Fruit fly (Drosophila melanogaster) whole organism, embryonic: ENCODE measurements around the gene CG10338.

Source experiments
- Aef1 ChIP-seq: fragments of 200-800 bp; sonication (Bioruptor generic); IDR thresholded peaks from 3 replicates; pipeline ENCODE4 v1.3.6; 2022; ENCODE audit warnings: missing biosample characterization, missing genetic modification characterization
- CG10321 ChIP-seq: fragments of 200-800 bp; sonication (Bioruptor generic); IDR thresholded peaks from 2 replicates; pipeline ENCODE4 v1.3.6; 2022; ENCODE audit warnings: missing biosample characterization, missing genetic modification characterization
- CG10654 ChIP-seq: fragments of 200-800 bp; sonication (Bioruptor generic); optimal IDR thresholded peaks from 2 replicates; lab custom pipeline; 2016; ENCODE audit warnings: missing biosample characterization, missing genetic modification characterization
- CG11723 ChIP-seq: fragments of 200-800 bp; sonication (Bioruptor generic); optimal IDR thresholded peaks from 2 replicates; lab custom pipeline; 2017; ENCODE audit warnings: missing biosample characterization, mild to moderate bottlenecking, missing genetic modification characterization
- CG12744 ChIP-seq: fragments of 200-800 bp; sonication (Bioruptor generic); optimal IDR thresholded peaks from 2 replicates; lab custom pipeline; 2016; ENCODE audit warnings: missing biosample characterization, missing genetic modification characterization
- CG13775 ChIP-seq: fragments of 200-800 bp; sonication (Bioruptor generic); optimal IDR thresholded peaks from 3 replicates; lab custom pipeline; 2017; ENCODE audit warnings: missing biosample characterization, mild to moderate bottlenecking, missing genetic modification characterization
- CG13894 ChIP-seq: fragments of 200-800 bp; sonication (Bioruptor generic); optimal IDR thresholded peaks from 3 replicates; lab custom pipeline; 2018; ENCODE audit warnings: missing biosample characterization, mild to moderate bottlenecking, missing genetic modification characterization, moderate library complexity
- CG15601 ChIP-seq: fragments of 200-800 bp; sonication (Bioruptor generic); optimal IDR thresholded peaks from 3 replicates; lab custom pipeline; 2019; ENCODE audit warnings: missing biosample characterization, mild to moderate bottlenecking, missing genetic modification characterization, moderate library complexity
- CG1832 ChIP-seq: fragments of 200-800 bp; sonication (Bioruptor generic); optimal IDR thresholded peaks from 2 replicates; lab custom pipeline; 2017; ENCODE audit warnings: missing biosample characterization, mild to moderate bottlenecking, missing genetic modification characterization, inconsistent platforms
- CG18764 ChIP-seq: fragments of 200-800 bp; sonication (Bioruptor generic); optimal IDR thresholded peaks from 3 replicates; lab custom pipeline; 2016; ENCODE audit warnings: missing biosample characterization, missing genetic modification characterization
- CG2889 ChIP-seq: fragments of 200-800 bp; sonication (Bioruptor generic); IDR thresholded peaks from 3 replicates; pipeline ENCODE4 v1.3.6; 2022; ENCODE audit warnings: missing biosample characterization, missing genetic modification characterization
- CG30431 ChIP-seq: fragments of 200-800 bp; sonication (Bioruptor generic); optimal IDR thresholded peaks from 2 replicates; lab custom pipeline; 2017; ENCODE audit warnings: missing biosample characterization, missing genetic modification characterization
- CG31365 ChIP-seq: fragments of 200-800 bp; sonication (Bioruptor generic); optimal IDR thresholded peaks from 2 replicates; lab custom pipeline; 2018; ENCODE audit warnings: missing biosample characterization, mild to moderate bottlenecking, missing genetic modification characterization
- CG31441 ChIP-seq: fragments of 200-800 bp; sonication (Bioruptor generic); IDR thresholded peaks from 2 replicates; pipeline ENCODE4 v1.3.6; 2022; ENCODE audit warnings: missing biosample characterization, missing genetic modification characterization
- CG3847 ChIP-seq: fragments of 200-800 bp; sonication (Bioruptor generic); IDR thresholded peaks from 2 replicates; pipeline ENCODE4 v1.3.6; 2022; ENCODE audit warnings: missing biosample characterization, missing genetic modification characterization
- CG4328 ChIP-seq: fragments of 200-800 bp; sonication (Bioruptor generic); optimal IDR thresholded peaks from 3 replicates; lab custom pipeline; 2017; ENCODE audit warnings: missing biosample characterization, missing genetic modification reagents, missing genetic modification characterization
- CG6272 ChIP-seq: fragments of 200-800 bp; sonication (Bioruptor generic); IDR thresholded peaks from 2 replicates; pipeline ENCODE4 v1.3.6; 2022; ENCODE audit warnings: missing biosample characterization, missing genetic modification characterization
- CG7556 ChIP-seq: fragments of 200-800 bp; sonication (Bioruptor generic); optimal IDR thresholded peaks from 2 replicates; lab custom pipeline; 2017; ENCODE audit warnings: missing biosample characterization, mild to moderate bottlenecking, missing genetic modification characterization
- CG7745 ChIP-seq: fragments of 200-800 bp; sonication (Bioruptor generic); optimal IDR thresholded peaks from 2 replicates; lab custom pipeline; 2018; ENCODE audit warnings: missing biosample characterization, mild to moderate bottlenecking, missing genetic modification characterization, moderate library complexity
- CG7839 ChIP-seq: fragments of 200-800 bp; sonication (Bioruptor generic); optimal IDR thresholded peaks from 3 replicates; lab custom pipeline; 2018; ENCODE audit warnings: missing biosample characterization, mild to moderate bottlenecking, missing genetic modification characterization, moderate library complexity
- CG8281 ChIP-seq: fragments of 200-800 bp; sonication (Bioruptor generic); optimal IDR thresholded peaks from 2 replicates; lab custom pipeline; 2018; ENCODE audit warnings: missing biosample characterization, mild to moderate bottlenecking, missing genetic modification characterization, moderate library complexity
- CG8478 ChIP-seq: fragments of >200 bp; optimal IDR thresholded peaks from 2 replicates; lab custom pipeline; 2018
- D19B ChIP-seq: fragments of 200-800 bp; sonication (Bioruptor generic); optimal IDR thresholded peaks from 2 replicates; lab custom pipeline; 2017; ENCODE audit warnings: missing biosample characterization, mild to moderate bottlenecking, missing genetic modification characterization
- Gsc ChIP-seq: fragments of 200-800 bp; sonication (Bioruptor generic); IDR thresholded peaks from 2 replicates; pipeline ENCODE4 v1.3.6; 2022; ENCODE audit warnings: missing biosample characterization, missing genetic modification characterization
- Gug ChIP-seq: fragments of 200-800 bp; sonication (Bioruptor generic); IDR thresholded peaks from 4 replicates; pipeline ENCODE4 v1.3.6; 2022; ENCODE audit warnings: missing biosample characterization, missing genetic modification characterization
- Jarid2 ChIP-seq: fragments of 200-800 bp; sonication (Bioruptor generic); optimal IDR thresholded peaks from 3 replicates; lab custom pipeline; 2017; ENCODE audit warnings: mild to moderate bottlenecking, missing biosample characterization, missing genetic modification reagents, missing genetic modification characterization
- Kr ChIP-seq: fragments of 200-800 bp; sonication (Bioruptor generic); optimal IDR thresholded peaks from 2 replicates; lab custom pipeline; 2017; ENCODE audit warnings: missing biosample characterization, mild to moderate bottlenecking, missing genetic modification characterization
- Nf-YC ChIP-seq: fragments of 200-800 bp; optimal IDR thresholded peaks from 3 replicates; lab custom pipeline; 2019; ENCODE audit warnings: missing biosample characterization, mild to moderate bottlenecking, missing genetic modification characterization, moderate library complexity
- PHDP ChIP-seq: fragments of 200-800 bp; sonication (Bioruptor generic); optimal IDR thresholded peaks from 3 replicates; lab custom pipeline; 2018; ENCODE audit warnings: missing biosample characterization, mild to moderate bottlenecking, missing genetic modification characterization, moderate library complexity
- Pdp1 ChIP-seq, 2 experiments: fragments of 200-800 bp; sonication (Bioruptor generic); optimal IDR thresholded peaks; 3 replicates each; lab custom pipeline; 2016; ENCODE audit warnings: missing biosample characterization in 2 of 2, missing genetic modification characterization in 2 of 2, mild to moderate bottlenecking in 1 of 2, moderate library complexity in 1 of 2
- Ptx1 ChIP-seq: fragments of 200-800 bp; sonication (Bioruptor generic); IDR thresholded peaks from 2 replicates; pipeline ENCODE4 v1.3.6; 2022; ENCODE audit warnings: missing biosample characterization, missing genetic modification characterization
- Sin3A ChIP-seq: fragments of >200 bp; optimal IDR thresholded peaks from 2 replicates; lab custom pipeline; 2018
- YL-1 ChIP-seq: fragments of 200-800 bp; sonication (Bioruptor generic); optimal IDR thresholded peaks from 3 replicates; lab custom pipeline; 2017; ENCODE audit warnings: missing biosample characterization, mild to moderate bottlenecking, missing genetic modification characterization
- abd-A ChIP-seq: fragments of 200-800 bp; sonication (Bioruptor generic); optimal IDR thresholded peaks from 3 replicates; lab custom pipeline; 2019; ENCODE audit warnings: missing biosample characterization, mild to moderate bottlenecking, missing genetic modification characterization, moderate library complexity
- br ChIP-seq: fragments of >200 bp; optimal IDR thresholded peaks from 2 replicates; lab custom pipeline; 2017
- cg ChIP-seq: fragments of 200-800 bp; sonication (Bioruptor generic); optimal IDR thresholded peaks from 3 replicates; lab custom pipeline; 2019; ENCODE audit warnings: missing biosample characterization, mild to moderate bottlenecking, missing genetic modification characterization, moderate library complexity
- exex ChIP-seq: fragments of 200-800 bp; sonication (Bioruptor generic); optimal IDR thresholded peaks from 4 replicates; lab custom pipeline; 2018; ENCODE audit warnings: missing biosample characterization, mild to moderate bottlenecking, missing genetic modification characterization, moderate library complexity
- fd64A ChIP-seq: fragments of 200-800 bp; sonication (Bioruptor generic); optimal IDR thresholded peaks from 3 replicates; lab custom pipeline; 2018; ENCODE audit warnings: missing biosample characterization, mild to moderate bottlenecking, missing genetic modification characterization
- ftz-f1 ChIP-seq: fragments of 200-800 bp; sonication (Bioruptor generic); optimal IDR thresholded peaks from 2 replicates; lab custom pipeline; 2016; ENCODE audit warnings: missing biosample characterization, missing genetic modification characterization
- gem ChIP-seq: fragments of 200-800 bp; sonication (Bioruptor generic); optimal IDR thresholded peaks from 2 replicates; lab custom pipeline; 2019; ENCODE audit warnings: missing biosample characterization, mild to moderate bottlenecking, missing genetic modification characterization, moderate library complexity
- hbn ChIP-seq: fragments of 200-800 bp; sonication (Bioruptor generic); IDR thresholded peaks from 2 replicates; pipeline ENCODE4 v1.3.6; 2022; ENCODE audit warnings: missing biosample characterization, missing genetic modification characterization; ENCODE audit not compliant: partially characterized antibody
- insv ChIP-seq, 2 experiments: fragments of 200-800 bp; sonication (Bioruptor generic); optimal IDR thresholded peaks; 3 replicates each; lab custom pipeline; 2016 to 2018; ENCODE audit warnings: missing biosample characterization in 2 of 2, missing genetic modification characterization in 2 of 2
- jigr1 ChIP-seq: fragments of 200-800 bp; sonication (Bioruptor generic); IDR thresholded peaks from 3 replicates; pipeline ENCODE4 v1.3.6; 2022; ENCODE audit warnings: missing biosample characterization, missing genetic modification characterization
- kni ChIP-seq: fragments of 200-800 bp; sonication (Bioruptor generic); optimal IDR thresholded peaks from 3 replicates; lab custom pipeline; 2017; ENCODE audit warnings: mild to moderate bottlenecking, missing biosample characterization, missing genetic modification reagents, missing genetic modification characterization
- luna ChIP-seq: fragments of 200-800 bp; sonication (Bioruptor generic); optimal IDR thresholded peaks from 2 replicates; lab custom pipeline; 2016; ENCODE audit warnings: missing biosample characterization, missing genetic modification characterization
- mam ChIP-seq: fragments of 200-800 bp; sonication (Bioruptor generic); optimal IDR thresholded peaks from 3 replicates; lab custom pipeline; 2016; ENCODE audit warnings: missing biosample characterization, missing genetic modification characterization
- pfk ChIP-seq: fragments of 200-800 bp; sonication (Bioruptor generic); optimal IDR thresholded peaks from 2 replicates; lab custom pipeline; 2018; ENCODE audit warnings: missing biosample characterization, mild to moderate bottlenecking, missing genetic modification characterization, moderate library complexity
- twi ChIP-seq: fragments of 200-800 bp; optimal IDR thresholded peaks from 2 replicates; lab custom pipeline; 2019; ENCODE audit warnings: missing biosample characterization, mild to moderate bottlenecking, missing genetic modification characterization, moderate library complexity
- vvl ChIP-seq: fragments of 200-800 bp; sonication (Bioruptor generic); IDR thresholded peaks from 2 replicates; pipeline ENCODE4 v1.3.6; 2022; ENCODE audit warnings: missing biosample characterization, missing genetic modification characterization

The CG10338 gene

DNA sequence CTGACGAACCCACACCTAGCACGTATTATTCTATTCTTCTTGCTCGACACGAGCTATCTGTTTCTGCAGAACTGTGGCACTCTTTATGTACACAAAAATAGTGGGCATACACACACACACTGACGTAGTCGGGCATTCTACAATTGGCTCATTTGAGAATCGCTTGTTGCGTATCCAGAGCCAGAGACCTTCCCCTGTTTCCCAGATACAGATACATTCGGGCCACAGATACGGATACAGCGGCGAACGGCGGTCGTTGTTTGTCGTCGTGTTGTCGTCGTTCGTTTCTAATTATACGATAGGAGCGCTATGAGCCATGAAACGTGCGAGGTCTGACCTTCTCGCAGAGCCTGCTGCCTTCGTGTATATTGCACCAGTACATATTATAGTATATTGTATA is 41.8 kb downstream of the CG10338 start (continued):
- TF ChIP-seq fd64A (GFP tag; lab: Kevin White, UChicago), result no peak
- peak in 1 of 2 experiments; percentile 20 for TF ChIP-seq insv (GFP tag; optimal IDR thresholded peaks at IDR 0.05; lab: Kevin White, UChicago)
- TF ChIP-seq CG31365, result no peak
- no peak for TF ChIP-seq CG18764 (GFP tag; lab: Kevin White, UChicago)
- peak in 1 of 2 experiments; percentile 33 for TF ChIP-seq Pdp1 (GFP tag; optimal IDR thresholded peaks at IDR 0.05; lab: Kevin White, UChicago)
- no peak for TF ChIP-seq vvl (GFP tag; lab: Robert Waterston, UW)
- TF ChIP-seq kni (GFP tag; lab: Kevin White, UChicago), result peak; percentile 23
- peak; percentile 5 for TF ChIP-seq twi (tag; lab: Kevin White, UChicago)
- peak; percentile 49 for TF ChIP-seq CG13894 (tag; lab: Kevin White, UChicago)
- no peak for TF ChIP-seq hbn
- no peak for TF ChIP-seq luna
- TF ChIP-seq Gsc (GFP tag; lab: Robert Waterston, UW), result no peak
- TF ChIP-seq CG2889, result no peak
- TF ChIP-seq Jarid2 (GFP tag; lab: Kevin White, UChicago), result peak; percentile 42
- peak; percentile 94 for TF ChIP-seq Nf-YC (tag; lab: Kevin White, UChicago)
- TF ChIP-seq pfk (GFP tag; lab: Kevin White, UChicago), result no peak
- TF ChIP-seq Aef1, result no peak
- no peak for TF ChIP-seq gem
- TF ChIP-seq CG30431 (GFP tag; lab: Kevin White, UChicago), result no peak
- no peak for TF ChIP-seq YL-1
- no peak for TF ChIP-seq CG31441 (GFP tag; lab: Robert Waterston, UW)
- no peak for TF ChIP-seq CG8478 (lab: Kevin White, UChicago)
- TF ChIP-seq CG10321, result no peak
- no peak for TF ChIP-seq CG4328 (GFP tag; lab: Kevin White, UChicago)
- TF ChIP-seq CG7745, result no peak
- no peak for TF ChIP-seq br (lab: Kevin White, UChicago)
- no peak for TF ChIP-seq Gug (GFP tag; lab: Robert Waterston, UW)
- no peak for TF ChIP-seq mam (GFP tag; lab: Kevin White, UChicago)
- TF ChIP-seq ftz-f1 (GFP tag; lab: Kevin White, UChicago), result peak; percentile 31
- TF ChIP-seq CG7556 (GFP tag; lab: Kevin White, UChicago), result no peak
- no peak for TF ChIP-seq CG10654 (GFP tag; lab: Kevin White, UChicago)
- no peak for TF ChIP-seq CG13775 (GFP tag; lab: Kevin White, UChicago)
- no peak for TF ChIP-seq exex (tag; lab: Kevin White, UChicago)
- peak; percentile 79 for TF ChIP-seq cg (GFP tag; lab: Kevin White, UChicago)
- TF ChIP-seq CG12744 (GFP tag; lab: Kevin White, UChicago), result no peak

DNA sequence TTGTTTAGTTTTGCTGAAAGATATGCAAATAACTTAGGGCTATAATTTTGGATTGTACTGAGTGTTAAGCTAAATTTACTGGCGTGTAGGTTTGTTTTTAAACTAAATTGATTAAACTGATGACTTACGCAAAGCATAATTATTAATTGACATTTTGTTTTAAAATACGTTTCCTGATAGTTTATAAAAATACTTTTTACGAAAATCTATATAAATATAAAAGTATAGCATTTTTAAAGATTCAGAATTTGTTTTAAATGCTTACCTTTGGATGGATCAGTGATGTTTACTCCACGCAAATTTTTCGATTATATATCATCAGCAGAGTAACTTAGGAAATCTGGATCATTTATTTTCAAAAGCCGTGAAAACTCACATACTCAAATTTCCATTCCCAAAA is 44.5 kb downstream of the CG10338 start, which contains the start of the genes CG42752 and CG15167:
Gene CG42752, minus strand, starts transcription at position 101 of the 400 bp plus-strand sequence.
Gene CG15167, plus strand, starts transcription at position 349 of the 400 bp plus-strand sequence.
- TF ChIP-seq Ptx1, result no peak
- TF ChIP-seq CG3847 (GFP tag; lab: Robert Waterston, UW), result no peak
- TF ChIP-seq PHDP (tag; lab: Kevin White, UChicago), result no peak
- no peak for TF ChIP-seq CG1832 (GFP tag; lab: Kevin White, UChicago)
- TF ChIP-seq CG11723 (GFP tag; lab: Kevin White, UChicago), result no peak
- TF ChIP-seq D19B, result no peak
- TF ChIP-seq jigr1 (GFP tag; lab: Robert Waterston, UW), result no peak
- TF ChIP-seq abd-A (tag; lab: Kevin White, UChicago), result no peak
- no peak for TF ChIP-seq Kr
- TF ChIP-seq CG8281 (tag; lab: Kevin White, UChicago), result no peak
- TF ChIP-seq CG6272 (GFP tag; lab: Robert Waterston, UW), result no peak
- no peak for TF ChIP-seq CG15601 (tag; lab: Kevin White, UChicago)
- no peak for TF ChIP-seq Sin3A (lab: Kevin White, UChicago)
- no peak for TF ChIP-seq CG7839
- TF ChIP-seq, all 482 proteins: peak for 0
